Worm (Caenorhabditis elegans) whole organism, L1 larva: Measurements from ENCODE around the gene msp-113.

ENCODE experiments used
- C04F5.9 ChIP-seq: sonication (generic microtip); optimal IDR thresholded peaks from 2 replicates; lab custom pipeline; 2016; ENCODE audit warnings: missing genetic modification characterization, missing compliant biosample characterization
- C16A3.4 ChIP-seq: fragments of 150-350 bp; optimal IDR thresholded peaks from 2 replicates; lab custom pipeline; 2014; ENCODE audit warnings: missing biosample characterization, missing genetic modification characterization
- alr-1 ChIP-seq: fragments of 200-800 bp; sonication (Bioruptor generic); optimal IDR thresholded peaks from 2 replicates; lab custom pipeline; 2018; ENCODE audit warnings: borderline replicate concordance, mild to moderate bottlenecking, missing genetic modification characterization, missing compliant biosample characterization
- ceh-82 ChIP-seq, 3 experiments: fragments of 150-350 bp in 1 of 3; sonication (generic microtip) in 2 of 3; optimal IDR thresholded peaks; 2 replicates each; lab custom pipeline; 2014 to 2017; ENCODE audit warnings: missing biosample characterization in 3 of 3, missing genetic modification characterization in 3 of 3
- ceh-88 ChIP-seq: fragments of 200-800 bp; sonication (Bioruptor generic); IDR thresholded peaks from 2 replicates; pipeline ENCODE4 v1.3.6; 2022; ENCODE audit warnings: missing genetic modification characterization, missing compliant biosample characterization
- ceh-90 ChIP-seq: sonication (generic microtip); optimal IDR thresholded peaks from 2 replicates; lab custom pipeline; 2016; ENCODE audit warnings: missing genetic modification characterization, missing compliant biosample characterization
- dpl-1 ChIP-seq, 3 experiments: fragments of 150-350 bp in 2 of 3; sonication (generic microtip) in 1 of 3; optimal IDR thresholded peaks; 2 replicates each; lab custom pipeline; 2014 to 2017; ENCODE audit warnings: missing biosample characterization in 3 of 3, missing genetic modification characterization in 3 of 3, missing genetic modification reagents in 3 of 3
- efl-1 ChIP-seq, 4 experiments: fragments of 150-350 bp; optimal IDR thresholded peaks in 3 of 4; peaks in 1 of 4; 1 replicate in 1 of 4; 2 replicates in 3 of 4; lab custom pipeline; 2014; ENCODE audit warnings: missing biosample characterization in 2 of 4, missing genetic modification characterization in 2 of 4, missing genetic modification reagents in 2 of 4
- egl-13 ChIP-seq: sonication (generic microtip); optimal IDR thresholded peaks from 2 replicates; lab custom pipeline; 2016; ENCODE audit warnings: missing genotype, missing genetic modification reagents, missing genetic modification characterization, missing compliant biosample characterization
- egl-27 ChIP-seq, 2 experiments: fragments of 150-350 bp in 1 of 2; sonication (generic microtip); optimal IDR thresholded peaks; 3 replicates each; lab custom pipeline; 2017 to 2018; ENCODE audit warnings: missing biosample characterization in 2 of 2, missing genetic modification characterization in 2 of 2, missing genetic modification reagents in 2 of 2
- elt-2 ChIP-seq: sonication (generic microtip); optimal IDR thresholded peaks from 2 replicates; lab custom pipeline; 2016; ENCODE audit warnings: missing genetic modification characterization, mild to moderate bottlenecking, inconsistent platforms, missing compliant biosample characterization, missing genetic modification reagents
- elt-3 ChIP-seq, 6 experiments: fragments of 150-350 bp in 1 of 6; sonication (generic microtip); optimal IDR thresholded peaks; 2 replicates each; lab custom pipeline; 2017 to 2018; ENCODE audit warnings: missing biosample characterization in 6 of 6, missing genetic modification characterization in 6 of 6, inconsistent platforms in 1 of 6
- ets-5 ChIP-seq: fragments of 200-800 bp; sonication (Bioruptor generic); IDR thresholded peaks from 2 replicates; pipeline ENCODE4 v1.3.6; 2022; ENCODE audit warnings: missing genetic modification characterization, missing compliant biosample characterization
- fkh-4 ChIP-seq: sonication (generic microtip); optimal IDR thresholded peaks from 2 replicates; lab custom pipeline; 2016; ENCODE audit warnings: missing compliant biosample characterization, missing genetic modification characterization, borderline replicate concordance
- grh-1 ChIP-seq: fragments of 200-800 bp; sonication (Bioruptor generic); IDR thresholded peaks from 2 replicates; pipeline ENCODE4 v1.3.6; 2022; ENCODE audit warnings: missing genetic modification reagents, missing genetic modification characterization, missing compliant biosample characterization
- hlh-17 ChIP-seq: fragments of 200-800 bp; sonication (Bioruptor generic); optimal IDR thresholded peaks from 2 replicates; lab custom pipeline; 2018; ENCODE audit warnings: missing genetic modification characterization, mild to moderate bottlenecking, missing compliant biosample characterization, moderate library complexity, borderline replicate concordance
- lin-14 ChIP-seq: fragments of 200-800 bp; sonication (Bioruptor generic); optimal IDR thresholded peaks from 2 replicates; lab custom pipeline; 2018; ENCODE audit warnings: mild to moderate bottlenecking, missing genetic modification characterization, moderate library complexity, missing compliant biosample characterization
- lin-15B ChIP-seq: fragments of 150-350 bp; sonication (generic microtip); optimal IDR thresholded peaks from 3 replicates; lab custom pipeline; 2014; ENCODE audit warnings: missing biosample characterization, missing genetic modification characterization
- lin-35 ChIP-seq, 2 experiments: fragments of 150-350 bp; optimal IDR thresholded peaks; 2 replicates each; lab custom pipeline; 2014; ENCODE audit warnings: missing biosample characterization in 2 of 2, missing genetic modification characterization in 2 of 2, missing genetic modification reagents in 2 of 2
- lsy-2 ChIP-seq, 2 experiments: fragments of 150-350 bp; optimal IDR thresholded peaks; 2 replicates each; lab custom pipeline; 2014; ENCODE audit warnings: missing biosample characterization in 2 of 2, missing genetic modification characterization in 2 of 2
- mab-9 ChIP-seq: fragments of 200-800 bp; sonication (Bioruptor generic); IDR thresholded peaks from 2 replicates; pipeline ENCODE4 v1.3.6; 2022; ENCODE audit warnings: missing genetic modification reagents, missing genetic modification characterization, missing compliant biosample characterization
- mep-1 ChIP-seq: fragments of 150-350 bp; optimal IDR thresholded peaks from 2 replicates; lab custom pipeline; 2014; ENCODE audit warnings: missing biosample characterization, missing genetic modification characterization
- nhr-11 ChIP-seq: fragments of 150-350 bp; optimal IDR thresholded peaks from 2 replicates; lab custom pipeline; 2014; ENCODE audit warnings: missing biosample characterization, missing genetic modification characterization
- nhr-12 ChIP-seq: sonication (generic microtip); optimal IDR thresholded peaks from 2 replicates; lab custom pipeline; 2017; ENCODE audit warnings: missing biosample characterization, missing genetic modification characterization
- nhr-19 ChIP-seq: fragments of 200-800 bp; sonication (Bioruptor generic); conservative IDR thresholded peaks from 2 replicates; pipeline ENCODE4 v1.3.6; 2022; ENCODE audit warnings: missing genetic modification characterization, missing compliant biosample characterization
- nhr-20 ChIP-seq: sonication (generic microtip); optimal IDR thresholded peaks from 2 replicates; lab custom pipeline; 2016; ENCODE audit warnings: mild to moderate bottlenecking, missing genetic modification characterization, missing compliant biosample characterization
- nhr-28 ChIP-seq: fragments of 150-350 bp; optimal IDR thresholded peaks from 2 replicates; lab custom pipeline; 2014; ENCODE audit warnings: missing biosample characterization, missing genetic modification characterization
- nhr-47 ChIP-seq: sonication (generic microtip); optimal IDR thresholded peaks from 2 replicates; lab custom pipeline; 2016; ENCODE audit warnings: mild to moderate bottlenecking, missing genetic modification characterization, moderate library complexity, missing compliant biosample characterization
- nhr-71 ChIP-seq: sonication (generic microtip); optimal IDR thresholded peaks from 2 replicates; lab custom pipeline; 2016; ENCODE audit warnings: mild to moderate bottlenecking, missing genetic modification characterization, moderate library complexity, missing compliant biosample characterization
- nhr-85 ChIP-seq: sonication (generic microtip); peaks from one replicate; lab custom pipeline; 2016; ENCODE audit warnings: missing genetic modification characterization, inconsistent platforms, missing compliant biosample characterization
- nhr-90 ChIP-seq: sonication (generic microtip); optimal IDR thresholded peaks from 2 replicates; lab custom pipeline; 2016; ENCODE audit warnings: mild to moderate bottlenecking, missing genetic modification characterization, missing compliant biosample characterization; ENCODE audit not compliant: poor library complexity
- snpc-4 ChIP-seq: fragments of 150-350 bp; optimal IDR thresholded peaks from 2 replicates; lab custom pipeline; 2014; ENCODE audit warnings: missing biosample characterization, missing genetic modification characterization
- swsn-7 ChIP-seq: sonication (generic microtip); optimal IDR thresholded peaks from 2 replicates; lab custom pipeline; 2016; ENCODE audit warnings: missing genetic modification characterization, missing compliant biosample characterization
- unc-130 ChIP-seq: fragments of 150-350 bp; optimal IDR thresholded peaks from 2 replicates; lab custom pipeline; 2017; ENCODE audit warnings: missing biosample characterization, missing genetic modification characterization, inconsistent platforms
- unc-30 ChIP-seq: sonication (generic microtip); optimal IDR thresholded peaks from 2 replicates; lab custom pipeline; 2017; ENCODE audit warnings: missing biosample characterization, missing genetic modification characterization
- unc-98 ChIP-seq: fragments of 200-800 bp; sonication (Bioruptor generic); IDR thresholded peaks from 2 replicates; pipeline ENCODE4 v1.3.6; 2022; ENCODE audit warnings: missing genetic modification characterization, missing compliant biosample characterization
- xbp-1 ChIP-seq: sonication (generic microtip); optimal IDR thresholded peaks from 2 replicates; lab custom pipeline; 2016; ENCODE audit warnings: missing genetic modification characterization, missing compliant biosample characterization
- zag-1 ChIP-seq: fragments of 150-350 bp; optimal IDR thresholded peaks from 2 replicates; lab custom pipeline; 2014; ENCODE audit warnings: missing biosample characterization, missing genetic modification characterization
- zip-4 ChIP-seq: fragments of 200-800 bp; sonication (Bioruptor generic); optimal IDR thresholded peaks from 2 replicates; lab custom pipeline; 2018; ENCODE audit warnings: mild to moderate bottlenecking, missing genetic modification characterization, moderate library complexity, missing compliant biosample characterization

msp-113 gene

ce11 chrIV:5317106-5317505, 19.3 kb downstream of the msp-113 start (continued):
- TF ChIP-seq C16A3.4 (tag; lab: Kevin White, UChicago) = peak; percentile 1
- no peak for TF ChIP-seq unc-30 (tag; lab: Kevin White, UChicago)
- TF ChIP-seq hlh-17 (GFP tag; lab: Kevin White, UChicago) = no peak
- TF ChIP-seq nhr-90 (tag; lab: Kevin White, UChicago) = peak; percentile 87
- no peak for TF ChIP-seq lin-14 (GFP tag; lab: Kevin White, UChicago)
- peak; percentile 70 for TF ChIP-seq nhr-71 (tag; lab: Kevin White, UChicago)
- peak in 1 of 2 experiments; percentile 44 for TF ChIP-seq lin-35 (GFP tag; optimal IDR thresholded peaks at IDR 0.05; lab: Kevin White, UChicago)

ce11 chrIV:5318835-5319303, 21.1 kb downstream of the msp-113 start, which contains the start of gene slc-46A:
Gene slc-46A (plus strand): TSS chrIV:5319253.
- no peak for TF ChIP-seq mab-9
- TF ChIP-seq lin-35 (GFP tag; optimal IDR thresholded peaks at IDR 0.05; lab: Kevin White, UChicago) = peak in 1 of 2 experiments; percentile 37
- TF ChIP-seq ets-5 = no peak
- no peak for TF ChIP-seq egl-27 (tag; optimal IDR thresholded peaks at IDR 0.05; lab: Kevin White, UChicago)
- TF ChIP-seq snpc-4 (tag; lab: Kevin White, UChicago) = peak; percentile 51
- no peak for TF ChIP-seq nhr-90 (tag; lab: Kevin White, UChicago)
- peak in 2 of 3 experiments; percentile 0 to 8 for TF ChIP-seq dpl-1 (GFP tag; optimal IDR thresholded peaks at IDR 0.05; lab: Kevin White, UChicago)
- peak; percentile 2 for TF ChIP-seq elt-2 (tag; lab: Kevin White, UChicago)
- peak in 1 of 6 experiments; percentile 8 for TF ChIP-seq elt-3 (tag; optimal IDR thresholded peaks at IDR 0.05; lab: Kevin White, UChicago)
- peak; percentile 20 for TF ChIP-seq mep-1 (tag; lab: Kevin White, UChicago)
- TF ChIP-seq zag-1 (tag; lab: Kevin White, UChicago) = no peak
- TF ChIP-seq egl-13 (tag; lab: Kevin White, UChicago) = no peak
- TF ChIP-seq ceh-88 (GFP tag; lab: Robert Waterston, UW) = no peak
- TF ChIP-seq nhr-71 (tag; lab: Kevin White, UChicago) = peak; percentile 26
- peak; percentile 43 for TF ChIP-seq nhr-20 (tag; lab: Kevin White, UChicago)
- TF ChIP-seq ceh-82 (tag; optimal IDR thresholded peaks at IDR 0.05; lab: Kevin White, UChicago) = no peak
- peak; percentile 24 for TF ChIP-seq swsn-7 (tag; lab: Kevin White, UChicago)
- peak; percentile 49 to 50 for TF ChIP-seq efl-1 (optimal IDR thresholded peaks at IDR 0.05; lab: Kevin White, UChicago)
- TF ChIP-seq efl-1 (GFP tag; optimal IDR thresholded peaks at IDR 0.05 in 1 of 2; lab: Kevin White, UChicago) = peak in 1 of 2 experiments; percentile 18
- TF ChIP-seq lsy-2 (tag; optimal IDR thresholded peaks at IDR 0.05; lab: Kevin White, UChicago) = peak; percentile 20 to 24
- TF ChIP-seq ceh-90 (tag; lab: Kevin White, UChicago) = no peak
- no peak for TF ChIP-seq C04F5.9 (tag; lab: Kevin White, UChicago)
- peak; percentile 77 for TF ChIP-seq nhr-85 (tag; lab: Kevin White, UChicago)
- TF ChIP-seq, all 84 proteins: peak for 12

DNA sequence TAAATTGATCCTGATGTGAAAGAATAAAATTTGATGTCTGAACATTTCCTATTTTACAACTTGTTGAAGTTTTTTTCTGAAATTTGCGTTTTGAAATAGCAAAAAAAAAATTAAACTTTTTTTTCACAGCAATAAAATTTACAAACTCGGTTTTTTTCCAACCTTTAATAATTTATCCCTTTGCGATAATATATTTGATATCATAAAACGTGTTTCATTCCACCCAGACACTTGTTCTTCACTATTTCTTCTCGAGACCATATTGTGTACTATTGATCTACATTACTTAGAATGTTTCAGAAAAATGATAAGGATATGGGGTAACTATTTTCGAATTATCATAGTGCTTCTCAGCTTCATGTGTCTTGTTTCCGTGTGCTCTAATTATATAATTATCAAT, 28.4 kb downstream of the msp-113 start, which contains the start of gene Y4C6B.4:
TSS of gene Y4C6B.4 (plus strand) at position 301 of the 400 bp plus-strand sequence.
- TF ChIP-seq unc-130 = no peak
- no peak for TF ChIP-seq xbp-1
- TF ChIP-seq nhr-11 (tag; lab: Kevin White, UChicago) = no peak
- TF ChIP-seq ceh-90 (tag; lab: Kevin White, UChicago) = no peak
- no peak for TF ChIP-seq ceh-82 (tag; optimal IDR thresholded peaks at IDR 0.05; lab: Kevin White, UChicago)
- no peak for TF ChIP-seq unc-98
- no peak for TF ChIP-seq nhr-19
- TF ChIP-seq lin-15B (tag; lab: Kevin White, UChicago) = no peak
- TF ChIP-seq nhr-47 = no peak
- no peak for TF ChIP-seq swsn-7 (tag; lab: Kevin White, UChicago)
- TF ChIP-seq nhr-28 (tag; lab: Kevin White, UChicago) = no peak
- no peak for TF ChIP-seq grh-1 (GFP tag; lab: Robert Waterston, UW)
- no peak for TF ChIP-seq alr-1 (tag; lab: Kevin White, UChicago)
- TF ChIP-seq nhr-12 (tag; lab: Kevin White, UChicago) = no peak
- TF ChIP-seq egl-27 (tag; optimal IDR thresholded peaks at IDR 0.05; lab: Kevin White, UChicago) = no peak
- TF ChIP-seq C04F5.9 (tag; lab: Kevin White, UChicago) = no peak
- TF ChIP-seq fkh-4 (tag; lab: Kevin White, UChicago) = no peak
- TF ChIP-seq zip-4 (GFP tag; lab: Kevin White, UChicago) = no peak
